Worm (Caenorhabditis elegans) whole organism, L4 larva: ENCODE data around the gene mes-2.

Experiments
- F10B5.3 ChIP-seq: sonication (generic microtip); optimal IDR thresholded peaks from 2 replicates; lab custom pipeline; 2016; ENCODE audit warnings: mild to moderate bottlenecking, missing genetic modification characterization, missing compliant biosample characterization
- T26A8.4 ChIP-seq: fragments of 200-800 bp; sonication (Bioruptor generic); IDR thresholded peaks from 2 replicates; pipeline ENCODE4 v1.3.6; 2022; ENCODE audit warnings: missing genetic modification characterization, missing compliant biosample characterization
- Y5F2A.4 ChIP-seq: fragments of 200-800 bp; sonication (Bioruptor generic); optimal IDR thresholded peaks from 2 replicates; lab custom pipeline; 2018; ENCODE audit warnings: mild to moderate bottlenecking, missing genetic modification characterization, missing compliant biosample characterization
- aly-2 ChIP-seq: sonication (generic microtip); optimal IDR thresholded peaks from 2 replicates; lab custom pipeline; 2018; ENCODE audit warnings: missing biosample characterization, missing genetic modification characterization
- ama-1 ChIP-seq: fragments of 150-350 bp; optimal IDR thresholded peaks from 2 replicates; lab custom pipeline; 2014; ENCODE audit warnings: inconsistent platforms, mixed read lengths
- ceh-44 ChIP-seq: fragments of 200-800 bp; sonication (Bioruptor generic); IDR thresholded peaks from 2 replicates; pipeline ENCODE4 v1.3.6; 2022; ENCODE audit warnings: missing genetic modification reagents, missing genetic modification characterization, missing compliant biosample characterization
- dmd-8 ChIP-seq: fragments of 200-800 bp; sonication (Bioruptor generic); IDR thresholded peaks from 2 replicates; pipeline ENCODE4 v1.3.6; 2022; ENCODE audit warnings: missing genetic modification characterization, missing compliant biosample characterization
- dpl-1 ChIP-seq: fragments of 150-350 bp; optimal IDR thresholded peaks from 2 replicates; lab custom pipeline; 2014; ENCODE audit warnings: missing biosample characterization, missing genetic modification reagents, missing genetic modification characterization
- duxl-1 ChIP-seq: sonication (generic microtip); optimal IDR thresholded peaks from 2 replicates; lab custom pipeline; 2016; ENCODE audit warnings: mild to moderate bottlenecking, missing genetic modification characterization, moderate library complexity, missing compliant biosample characterization; ENCODE audit not compliant: poor library complexity
- lin-39 ChIP-seq: fragments of 150-350 bp; optimal IDR thresholded peaks from 2 replicates; lab custom pipeline; 2014; ENCODE audit warnings: missing biosample characterization, missing genetic modification reagents, missing genetic modification characterization
- madf-5 ChIP-seq, 2 experiments: fragments of 200-800 bp; sonication (Bioruptor generic); IDR thresholded peaks; 2 replicates each; pipeline ENCODE4 v1.3.6; 2022; ENCODE audit warnings: missing compliant biosample characterization in 2 of 2, missing genetic modification characterization in 2 of 2
- nhr-11 ChIP-seq: fragments of 150-350 bp; optimal IDR thresholded peaks from 2 replicates; lab custom pipeline; 2014; ENCODE audit warnings: missing biosample characterization, missing genetic modification characterization
- nhr-41 ChIP-seq: fragments of 200-800 bp; sonication (Bioruptor generic); IDR thresholded peaks from 2 replicates; pipeline ENCODE4 v1.3.6; 2022; ENCODE audit warnings: missing genetic modification reagents, missing genetic modification characterization, missing compliant biosample characterization
- nhr-48 ChIP-seq: sonication (generic microtip); optimal IDR thresholded peaks from 2 replicates; lab custom pipeline; 2016; ENCODE audit warnings: mild to moderate bottlenecking, missing genetic modification characterization, missing compliant biosample characterization
- php-3 ChIP-seq: fragments of 200-800 bp; sonication (Bioruptor generic); IDR thresholded peaks from 2 replicates; pipeline ENCODE4 v1.3.6; 2022; ENCODE audit warnings: missing genetic modification reagents, missing genetic modification characterization, missing compliant biosample characterization
- saeg-2 ChIP-seq: fragments of 200-800 bp; sonication (Bioruptor generic); IDR thresholded peaks from 2 replicates; pipeline ENCODE4 v1.3.6; 2022; ENCODE audit warnings: missing genetic modification reagents, missing genetic modification characterization, missing compliant biosample characterization
- spr-1 ChIP-seq: sonication (generic microtip); optimal IDR thresholded peaks from 2 replicates; lab custom pipeline; 2016; ENCODE audit warnings: mild to moderate bottlenecking, missing genetic modification characterization, missing compliant biosample characterization
- tra-1 ChIP-seq: fragments of 200-800 bp; sonication (Bioruptor generic); IDR thresholded peaks from 2 replicates; pipeline ENCODE4 v1.3.6; 2022; ENCODE audit warnings: missing genetic modification reagents, missing genetic modification characterization, missing compliant biosample characterization
- unc-39 ChIP-seq: sonication (generic microtip); optimal IDR thresholded peaks from 2 replicates; lab custom pipeline; 2017; ENCODE audit warnings: missing biosample characterization, missing genetic modification characterization
- unc-62 ChIP-seq, 3 experiments: fragments of 150-350 bp in 1 of 3; sonication (generic microtip); optimal IDR thresholded peaks in 2 of 3; peaks in 1 of 3; 1 replicate in 1 of 3; 2 replicates in 2 of 3; lab custom pipeline; 2014 to 2017; ENCODE audit warnings: missing biosample characterization in 3 of 3, missing genetic modification characterization in 3 of 3, missing genetic modification reagents in 3 of 3, missing genotype in 1 of 3
- zfp-2 ChIP-seq: sonication (generic microtip); optimal IDR thresholded peaks from 2 replicates; lab custom pipeline; 2016; ENCODE audit warnings: mild to moderate bottlenecking, missing genetic modification characterization, missing compliant biosample characterization
- zfp-3 ChIP-seq: fragments of 200-800 bp; sonication (Bioruptor generic); conservative IDR thresholded peaks from 2 replicates; pipeline ENCODE4 v1.3.6; 2022; ENCODE audit warnings: missing genetic modification reagents, missing genetic modification characterization, missing compliant biosample characterization
- ztf-11 ChIP-seq: fragments of 150-350 bp; optimal IDR thresholded peaks from 2 replicates; lab custom pipeline; 2014; ENCODE audit warnings: missing biosample characterization, missing genetic modification characterization
- ztf-7 ChIP-seq: fragments of 150-350 bp; optimal IDR thresholded peaks from 2 replicates; lab custom pipeline; 2014; ENCODE audit warnings: missing biosample characterization, missing genetic modification characterization

mes-2 gene

DNA sequence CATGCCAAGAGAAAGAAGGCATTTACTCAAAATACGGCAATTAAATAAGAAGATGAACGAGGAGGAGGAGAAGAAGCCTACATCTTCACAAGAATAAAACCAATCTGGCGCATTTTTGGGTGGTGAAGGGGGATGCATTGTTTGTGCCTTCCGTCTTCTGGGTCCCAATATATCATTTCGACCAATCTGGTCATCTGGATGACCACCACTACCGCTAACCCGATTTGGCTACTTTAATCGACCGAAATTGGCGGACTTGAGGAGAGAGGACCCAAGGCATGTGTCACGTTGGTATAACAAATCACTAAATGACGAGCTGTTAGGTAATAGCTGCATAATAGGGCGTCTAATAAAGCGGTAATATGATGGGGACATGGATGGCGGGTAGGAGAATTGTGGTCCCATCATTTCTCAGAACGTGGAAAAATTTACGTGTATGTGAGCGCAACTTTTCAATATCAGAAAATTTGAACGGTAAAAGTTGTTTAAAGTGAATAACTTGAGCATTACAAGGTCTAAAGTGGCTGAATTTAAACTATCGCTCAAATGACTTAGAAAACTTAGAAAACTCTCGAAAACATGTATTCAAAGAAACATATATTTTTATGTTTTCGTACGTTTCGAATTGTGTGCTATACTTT is 50.1 kb downstream of the mes-2 start:
- TF ChIP-seq lin-39 (tag; lab: Kevin White, UChicago) (no peak), ztf-11 (no peak), zfp-3 (GFP tag; lab: Robert Waterston, UW) (no peak), ceh-44 (no peak), zfp-2 (tag; lab: Kevin White, UChicago) (no peak), unc-62 (GFP tag; optimal IDR thresholded peaks at IDR 0.05 in 1 of 2; lab: Kevin White, UChicago) (peak in 1 of 2 experiments; percentile 91), unc-62 (tag; optimal IDR thresholded peaks at IDR 0.05; lab: Kevin White, UChicago) (no peak), dpl-1 (GFP tag; lab: Kevin White, UChicago) (no peak)

DNA sequence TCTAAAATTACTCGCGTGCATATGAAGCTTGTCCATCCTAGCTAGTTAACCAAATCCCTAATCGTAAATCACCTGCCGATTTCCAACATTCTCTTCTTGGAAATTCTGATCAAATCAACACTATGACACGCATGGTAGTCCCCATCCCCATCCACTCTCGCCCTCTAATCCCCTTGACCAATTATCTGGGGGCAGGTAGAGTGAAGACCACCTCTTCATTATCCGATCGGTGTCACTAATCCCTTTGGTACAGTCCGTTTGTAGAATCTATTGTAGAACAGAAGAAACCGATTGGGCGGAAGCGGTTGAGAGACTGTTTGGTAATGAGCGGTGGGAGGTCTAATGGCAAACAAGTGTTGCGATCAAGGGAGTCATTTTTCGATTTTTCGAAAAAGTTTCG is 53.3 kb downstream of the mes-2 start:
- no peak for TF ChIP-seq T26A8.4 (GFP tag; lab: Robert Waterston, UW)
- TF ChIP-seq madf-5 (GFP tag; IDR thresholded peaks at IDR 0.05; lab: Robert Waterston, UW), result no peak
- no peak for TF ChIP-seq php-3 (GFP tag; lab: Robert Waterston, UW)
- no peak for TF ChIP-seq aly-2 (tag; lab: Kevin White, UChicago)
- no peak for TF ChIP-seq unc-39 (tag; lab: Kevin White, UChicago)
- TF ChIP-seq saeg-2, result no peak
- no peak for TF ChIP-seq spr-1 (tag; lab: Kevin White, UChicago)
- TF ChIP-seq ama-1 (lab: Kevin White, UChicago), result no peak
- TF ChIP-seq F10B5.3, result no peak
- TF ChIP-seq nhr-48, result no peak
- TF ChIP-seq duxl-1 (tag; lab: Kevin White, UChicago), result no peak
- TF ChIP-seq ztf-7 (tag; lab: Kevin White, UChicago), result no peak
- TF ChIP-seq nhr-11 (tag; lab: Kevin White, UChicago), result no peak
- TF ChIP-seq dmd-8 (GFP tag; lab: Robert Waterston, UW), result no peak
- TF ChIP-seq nhr-41 (GFP tag; lab: Robert Waterston, UW), result no peak
- TF ChIP-seq Y5F2A.4 (GFP tag; lab: Kevin White, UChicago), result no peak
- TF ChIP-seq tra-1 (GFP tag; lab: Robert Waterston, UW), result no peak
